Fruit fly (Drosophila melanogaster) whole organism, pupa: ENCODE results near the gene Trim9.

Source experiments
- CG13204 ChIP-seq: fragments of 200-800 bp; sonication (Bioruptor generic); optimal IDR thresholded peaks from 2 replicates; lab custom pipeline; 2018; ENCODE audit warnings: missing biosample characterization, mild to moderate bottlenecking, missing genetic modification characterization, moderate library complexity
- CG17806 ChIP-seq: fragments of 200-800 bp; sonication (Bioruptor generic); optimal IDR thresholded peaks from 2 replicates; lab custom pipeline; 2018; ENCODE audit warnings: missing biosample characterization, mild to moderate bottlenecking, missing genetic modification characterization, moderate library complexity
- CG34367 ChIP-seq: fragments of 200-800 bp; sonication (Bioruptor generic); optimal IDR thresholded peaks from 2 replicates; lab custom pipeline; 2018; ENCODE audit warnings: missing biosample characterization, mild to moderate bottlenecking, missing genetic modification characterization
- EcR ChIP-seq: fragments of 200-800 bp; sonication (Bioruptor generic); optimal IDR thresholded peaks from 3 replicates; lab custom pipeline; 2019; ENCODE audit warnings: missing biosample characterization, missing genetic modification characterization, mild to moderate bottlenecking, moderate library complexity, missing genetic modification reagents
- Pif1B ChIP-seq: fragments of 200-800 bp; sonication (Bioruptor generic); optimal IDR thresholded peaks from 3 replicates; lab custom pipeline; 2016; ENCODE audit warnings: missing biosample characterization, missing genetic modification characterization
- gl ChIP-seq: fragments of 200-800 bp; sonication (Bioruptor generic); optimal IDR thresholded peaks from 2 replicates; lab custom pipeline; 2018; ENCODE audit warnings: missing biosample characterization, mild to moderate bottlenecking, missing genetic modification characterization

dm6 chr2L:10646726-10647125 is 102.0 kb downstream of the Trim9 start:
- TF ChIP-seq CG34367 (tag; lab: Kevin White, UChicago) (no peak), CG13204 (no peak), Pif1B (GFP tag; lab: Kevin White, UChicago) (no peak), EcR (GFP tag; lab: Kevin White, UChicago) (no peak), CG17806 (tag; lab: Kevin White, UChicago) (no peak), gl (tag; lab: Kevin White, UChicago) (no peak)
